Worm (Caenorhabditis elegans): Measurements from ENCODE around the gene sti-1.

Gene sti-1

ce11 chrV:728822-729493, 44.4 kb upstream of the sti-1 start:
- TF ChIP-seq ceh-13 (GFP tag; optimal IDR thresholded peaks at IDR 0.05): no peak
- TF ChIP-seq ets-7 (tag; optimal IDR thresholded peaks at IDR 0.05): no peak
- no peak for TF ChIP-seq ceh-36 (tag; optimal IDR thresholded peaks at IDR 0.05)
- TF ChIP-seq hnd-1 (tag; optimal IDR thresholded peaks at IDR 0.05): no peak
- TF ChIP-seq hmg-4 (GFP tag; optimal IDR thresholded peaks at IDR 0.05): no peak
- no peak for TF ChIP-seq sea-1 (GFP tag; conservative IDR thresholded peaks at IDR 0.05)
- no peak for TF ChIP-seq tbx-37 (GFP tag; conservative IDR thresholded peaks at IDR 0.05)
- no peak for TF ChIP-seq tbx-11 (GFP tag; IDR thresholded peaks at IDR 0.05)
- TF ChIP-seq F13C5.2 (tag; optimal IDR thresholded peaks at IDR 0.05): no peak
- TF ChIP-seq tra-4 (tag; optimal IDR thresholded peaks at IDR 0.05): no peak
- no peak for TF ChIP-seq ama-1 (optimal IDR thresholded peaks at IDR 0.05)
- no peak for TF ChIP-seq aly-1 (tag; optimal IDR thresholded peaks at IDR 0.05)
- no peak for TF ChIP-seq flt-1 (GFP tag; IDR thresholded peaks at IDR 0.05)
- no peak for TF ChIP-seq hmbx-1 (tag; optimal IDR thresholded peaks at IDR 0.05)
- no peak for TF ChIP-seq pes-1 (GFP tag; IDR thresholded peaks at IDR 0.05)
- TF ChIP-seq scrt-1 (GFP tag; IDR thresholded peaks at IDR 0.05): no peak
- TF ChIP-seq B0310.2 (tag; optimal IDR thresholded peaks at IDR 0.05): no peak

- TF ChIP-seq tbx-37 (GFP tag; conservative IDR thresholded peaks at IDR 0.05): no peak
- TF ChIP-seq ceh-36 (tag; optimal IDR thresholded peaks at IDR 0.05): no peak
- no peak for TF ChIP-seq F13C5.2 (tag; optimal IDR thresholded peaks at IDR 0.05)
- no peak for TF ChIP-seq tbx-11 (GFP tag; IDR thresholded peaks at IDR 0.05)
- TF ChIP-seq pes-1 (GFP tag; IDR thresholded peaks at IDR 0.05): no peak
- no peak for TF ChIP-seq tra-4 (tag; optimal IDR thresholded peaks at IDR 0.05)
- TF ChIP-seq aly-1 (tag; optimal IDR thresholded peaks at IDR 0.05): no peak
- no peak for TF ChIP-seq hmbx-1 (tag; optimal IDR thresholded peaks at IDR 0.05)
- no peak for TF ChIP-seq hnd-1 (tag; optimal IDR thresholded peaks at IDR 0.05)
- no peak for TF ChIP-seq scrt-1 (GFP tag; IDR thresholded peaks at IDR 0.05)
- no peak for TF ChIP-seq ceh-13 (GFP tag; optimal IDR thresholded peaks at IDR 0.05)
These were observed 43.1 kb upstream of the sti-1 start for ce11 chrV:730216-730615.

- TF ChIP-seq tbx-11 (GFP tag; IDR thresholded peaks at IDR 0.05): no peak
- no peak for TF ChIP-seq ceh-13 (GFP tag; optimal IDR thresholded peaks at IDR 0.05)
- TF ChIP-seq B0310.2 (tag; optimal IDR thresholded peaks at IDR 0.05): no peak
- TF ChIP-seq ama-1 (optimal IDR thresholded peaks at IDR 0.05): no peak
- TF ChIP-seq F13C5.2 (tag; optimal IDR thresholded peaks at IDR 0.05): no peak
- TF ChIP-seq scrt-1 (GFP tag; IDR thresholded peaks at IDR 0.05): no peak
- no peak for TF ChIP-seq hnd-1 (tag; optimal IDR thresholded peaks at IDR 0.05)
- no peak for TF ChIP-seq aly-1 (tag; optimal IDR thresholded peaks at IDR 0.05)
- TF ChIP-seq sea-1 (GFP tag; conservative IDR thresholded peaks at IDR 0.05): no peak
- no peak for TF ChIP-seq hmbx-1 (tag; optimal IDR thresholded peaks at IDR 0.05)
- no peak for TF ChIP-seq pes-1 (GFP tag; IDR thresholded peaks at IDR 0.05)
- TF ChIP-seq flt-1 (GFP tag; IDR thresholded peaks at IDR 0.05): no peak
- no peak for TF ChIP-seq ets-7 (tag; optimal IDR thresholded peaks at IDR 0.05)
These were observed 42.0 kb upstream of the sti-1 start for ce11 chrV:731330-731729.

- no peak for TF ChIP-seq tbx-37 (GFP tag; conservative IDR thresholded peaks at IDR 0.05)
- TF ChIP-seq scrt-1 (GFP tag; IDR thresholded peaks at IDR 0.05): no peak
- TF ChIP-seq ets-7 (tag; optimal IDR thresholded peaks at IDR 0.05): no peak
These were observed 37.1 kb upstream of the sti-1 start, which contains the start of gene srj-25 for ce11 chrV:736171-736570. TSS of gene srj-25 (minus strand) at chrV:736271.

- TF ChIP-seq hmbx-1 (tag; optimal IDR thresholded peaks at IDR 0.05): no peak
- no peak for TF ChIP-seq hnd-1 (tag; optimal IDR thresholded peaks at IDR 0.05)
- no peak for TF ChIP-seq scrt-1 (GFP tag; IDR thresholded peaks at IDR 0.05)
- no peak for TF ChIP-seq tra-4 (tag; optimal IDR thresholded peaks at IDR 0.05)
- TF ChIP-seq F13C5.2 (tag; optimal IDR thresholded peaks at IDR 0.05): no peak
- no peak for TF ChIP-seq pes-1 (GFP tag; IDR thresholded peaks at IDR 0.05)
- no peak for TF ChIP-seq tbx-11 (GFP tag; IDR thresholded peaks at IDR 0.05)
- TF ChIP-seq aly-1 (tag; optimal IDR thresholded peaks at IDR 0.05): no peak
- TF ChIP-seq flt-1 (GFP tag; IDR thresholded peaks at IDR 0.05): no peak
These were observed 34.5 kb upstream of the sti-1 start, which contains the start of gene srj-24 for ce11 chrV:738770-739169. TSS of gene srj-24 (minus strand) at chrV:738870.

- TF ChIP-seq ets-7 (tag; optimal IDR thresholded peaks at IDR 0.05): no peak
- no peak for TF ChIP-seq ceh-13 (GFP tag; optimal IDR thresholded peaks at IDR 0.05)
- TF ChIP-seq tbx-37 (GFP tag; conservative IDR thresholded peaks at IDR 0.05): no peak
- no peak for TF ChIP-seq F13C5.2 (tag; optimal IDR thresholded peaks at IDR 0.05)
- no peak for TF ChIP-seq hnd-1 (tag; optimal IDR thresholded peaks at IDR 0.05)
- no peak for TF ChIP-seq scrt-1 (GFP tag; IDR thresholded peaks at IDR 0.05)
- TF ChIP-seq flt-1 (GFP tag; IDR thresholded peaks at IDR 0.05): no peak
- no peak for TF ChIP-seq pes-1 (GFP tag; IDR thresholded peaks at IDR 0.05)
These were observed 31.5 kb upstream of the sti-1 start, which contains the start of gene C05E4.7 for ce11 chrV:741820-742219. TSS of gene C05E4.7 (plus strand) at chrV:742120.

- no peak for TF ChIP-seq B0310.2 (tag; optimal IDR thresholded peaks at IDR 0.05)
- TF ChIP-seq hmg-4 (GFP tag; optimal IDR thresholded peaks at IDR 0.05): no peak
- TF ChIP-seq ama-1 (optimal IDR thresholded peaks at IDR 0.05): no peak
- TF ChIP-seq sea-1 (GFP tag; conservative IDR thresholded peaks at IDR 0.05): no peak
- TF ChIP-seq F13C5.2 (tag; optimal IDR thresholded peaks at IDR 0.05): no peak
- TF ChIP-seq aly-1 (tag; optimal IDR thresholded peaks at IDR 0.05): no peak
- no peak for TF ChIP-seq hmbx-1 (tag; optimal IDR thresholded peaks at IDR 0.05)
- no peak for TF ChIP-seq tbx-37 (GFP tag; conservative IDR thresholded peaks at IDR 0.05)
- no peak for TF ChIP-seq pes-1 (GFP tag; IDR thresholded peaks at IDR 0.05)
- no peak for TF ChIP-seq tbx-11 (GFP tag; IDR thresholded peaks at IDR 0.05)
- no peak for TF ChIP-seq flt-1 (GFP tag; IDR thresholded peaks at IDR 0.05)
These were observed 30.0 kb upstream of the sti-1 start, which contains the start of gene str-134 for ce11 chrV:743348-743747. TSS of gene str-134 (plus strand) at chrV:743648.

ce11 chrV:748044-748443, 25.3 kb upstream of the sti-1 start, which contains the start of gene sri-4:
TSS of gene sri-4 (plus strand) at chrV:748344.
- TF ChIP-seq tbx-11 (GFP tag; IDR thresholded peaks at IDR 0.05) (no peak), pes-1 (GFP tag; IDR thresholded peaks at IDR 0.05) (no peak), ets-7 (tag; optimal IDR thresholded peaks at IDR 0.05) (no peak), flt-1 (GFP tag; IDR thresholded peaks at IDR 0.05) (no peak), hnd-1 (tag; optimal IDR thresholded peaks at IDR 0.05) (no peak), ceh-36 (tag; optimal IDR thresholded peaks at IDR 0.05) (no peak), aly-1 (tag; optimal IDR thresholded peaks at IDR 0.05) (no peak), ama-1 (optimal IDR thresholded peaks at IDR 0.05) (no peak)

Data from whole organism, early embryonic.